Fruit fly (Drosophila melanogaster): ENCODE results near the gene CG31126.

dm6 chr3R:24659173-24659846 lies at the start of gene CG31126:
- TF ChIP-seq toe (GFP tag; optimal IDR thresholded peaks at IDR 0.05): no peak
- no peak for TF ChIP-seq ovo (GFP tag; optimal IDR thresholded peaks at IDR 0.05)

Data from whole organism, adult.